Fruit fly (Drosophila melanogaster) Kc167 (cell line): ENCODE results near the gene Sry-alpha.

ENCODE experiments used
- Myc ChIP-seq: fragments of >200 bp; optimal IDR thresholded peaks from 2 replicates; lab custom pipeline; 2017; ENCODE audit warnings: missing external identifiers
- Sin3A ChIP-seq: fragments of >200 bp; optimal IDR thresholded peaks from 2 replicates; lab custom pipeline; 2018; ENCODE audit warnings: missing external identifiers
- h ChIP-seq: fragments of >200 bp; optimal IDR thresholded peaks from 3 replicates; lab custom pipeline; 2018; ENCODE audit warnings: missing external identifiers
- insv ChIP-seq: fragments of >200 bp; optimal IDR thresholded peaks from 3 replicates; lab custom pipeline; 2018; ENCODE audit warnings: missing external identifiers
- psq ChIP-seq: fragments of >200 bp; optimal IDR thresholded peaks from 2 replicates; lab custom pipeline; 2017; ENCODE audit warnings: missing external identifiers
- ttk ChIP-seq: sonication (Bioruptor generic); optimal IDR thresholded peaks from 2 replicates; lab custom pipeline; 2017; ENCODE audit warnings: missing external identifiers

Gene Sry-alpha

dm6 chr3R:30090261-30091006 is 50.9 kb downstream of the Sry-alpha start:
- no peak for TF ChIP-seq h (lab: Kevin White, UChicago)
- TF ChIP-seq ttk (lab: Kevin White, UChicago), result no peak
- TF ChIP-seq insv, result no peak
- TF ChIP-seq Myc, result no peak
- TF ChIP-seq psq (lab: Kevin White, UChicago), result no peak
- no peak for TF ChIP-seq Sin3A

dm6 chr3R:30091795-30092699 is 52.5 kb downstream of the Sry-alpha start:
- no peak for TF ChIP-seq insv
- TF ChIP-seq ttk (lab: Kevin White, UChicago), result no peak
- no peak for TF ChIP-seq h (lab: Kevin White, UChicago)
- TF ChIP-seq psq (lab: Kevin White, UChicago), result no peak
- no peak for TF ChIP-seq Sin3A
- no peak for TF ChIP-seq Myc

dm6 chr3R:30092700-30093044 is 53.2 kb downstream of the Sry-alpha start:
- TF ChIP-seq h (lab: Kevin White, UChicago), result no peak
- no peak for TF ChIP-seq Sin3A
- no peak for TF ChIP-seq Myc
- no peak for TF ChIP-seq ttk (lab: Kevin White, UChicago)
- TF ChIP-seq insv, result no peak
- no peak for TF ChIP-seq psq (lab: Kevin White, UChicago)
